Fruit fly (Drosophila melanogaster): ENCODE data around the gene CG31689.

Gene CG31689

DNA sequence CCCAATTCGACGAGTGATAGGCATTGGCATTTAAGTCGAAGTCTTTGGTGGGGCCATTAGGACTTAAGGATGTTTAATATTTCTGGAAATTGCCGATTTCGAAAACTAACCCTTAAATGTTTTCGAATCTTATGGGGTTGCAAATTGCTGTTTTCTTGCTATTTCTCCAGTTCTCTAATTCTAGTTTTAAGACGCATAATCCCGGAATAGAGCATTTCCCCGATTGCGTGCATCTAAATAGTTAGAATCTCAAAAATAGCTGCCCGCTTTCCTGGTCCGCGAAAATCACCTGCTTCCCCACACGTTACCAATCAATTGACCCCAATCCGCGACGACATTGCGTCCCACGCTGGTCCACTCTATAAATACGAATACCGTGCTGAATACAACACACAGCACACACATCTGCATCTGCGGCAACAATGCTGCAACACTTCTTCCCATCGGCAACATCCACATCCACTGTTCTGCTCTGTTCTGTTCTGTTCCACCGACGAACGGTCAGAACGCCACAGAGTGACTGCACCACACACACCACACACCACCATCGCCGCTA is 26.5 kb downstream of the CG31689 start, which contains the start of gene Bacc (continued):
- no peak for TF ChIP-seq pzg (GFP tag; optimal IDR thresholded peaks at IDR 0.05)
- TF ChIP-seq CG12236 (GFP tag; optimal IDR thresholded peaks at IDR 0.05), result peak; percentile 81
- no peak for TF ChIP-seq peb (GFP tag; IDR thresholded peaks at IDR 0.05)
- no peak for TF ChIP-seq Dll (GFP tag; IDR thresholded peaks at IDR 0.05; ENCODE audit: partially characterized antibody)
- no peak for TF ChIP-seq otp (GFP tag; IDR thresholded peaks at IDR 0.05)
- peak; percentile 83 for TF ChIP-seq NfI (GFP tag; optimal IDR thresholded peaks at IDR 0.05)
- peak; percentile 71 for TF ChIP-seq disco-r (GFP tag; optimal IDR thresholded peaks at IDR 0.05)
- TF ChIP-seq CG11247 (GFP tag; IDR thresholded peaks at IDR 0.05), result no peak
- TF ChIP-seq Doc2 (GFP tag; IDR thresholded peaks at IDR 0.05), result no peak
- no peak for TF ChIP-seq CG3065 (GFP tag; optimal IDR thresholded peaks at IDR 0.05)
- TF ChIP-seq CG3838 (GFP tag; optimal IDR thresholded peaks at IDR 0.05), result peak; percentile 64
- TF ChIP-seq Dad (GFP tag; optimal IDR thresholded peaks at IDR 0.05), result peak; percentile 75
- no peak for TF ChIP-seq pan (optimal IDR thresholded peaks at IDR 0.05)
- TF ChIP-seq pan (GFP tag; optimal IDR thresholded peaks at IDR 0.05 in 1 of 2, IDR thresholded peaks at IDR 0.05 in 1 of 2), result no peak
- TF ChIP-seq CG3847 (GFP tag; IDR thresholded peaks at IDR 0.05), result no peak
- peak; percentile 83 for TF ChIP-seq Fer3 (tag; optimal IDR thresholded peaks at IDR 0.05)
- TF ChIP-seq luna (GFP tag; optimal IDR thresholded peaks at IDR 0.05), result peak; percentile 70
- peak; percentile 12 for TF ChIP-seq CG9797 (GFP tag; optimal IDR thresholded peaks at IDR 0.05)
- TF ChIP-seq CG16813 (GFP tag; IDR thresholded peaks at IDR 0.05; ENCODE audit: partially characterized antibody), result no peak
- no peak for TF ChIP-seq ap (GFP tag; IDR thresholded peaks at IDR 0.05)
- TF ChIP-seq lov (optimal IDR thresholded peaks at IDR 0.05), result peak; percentile 67
- no peak for TF ChIP-seq lov (GFP tag; IDR thresholded peaks at IDR 0.05)
- TF ChIP-seq repo (GFP tag; optimal IDR thresholded peaks at IDR 0.05), result peak; percentile 86
- TF ChIP-seq maf-S (GFP tag; optimal IDR thresholded peaks at IDR 0.05), result peak; percentile 83
- peak; percentile 40 for TF ChIP-seq D19B (GFP tag; optimal IDR thresholded peaks at IDR 0.05)
- peak; percentile 88 for TF ChIP-seq CG2712 (tag; optimal IDR thresholded peaks at IDR 0.05)
- no peak for TF ChIP-seq CG7987 (GFP tag; optimal IDR thresholded peaks at IDR 0.05)
- no peak for TF ChIP-seq Aef1 (GFP tag; IDR thresholded peaks at IDR 0.05)
- peak; percentile 46 for TF ChIP-seq Atf3 (GFP tag; optimal IDR thresholded peaks at IDR 0.05)
- TF ChIP-seq zfh2 (GFP tag; optimal IDR thresholded peaks at IDR 0.05), result peak; percentile 90

DNA sequence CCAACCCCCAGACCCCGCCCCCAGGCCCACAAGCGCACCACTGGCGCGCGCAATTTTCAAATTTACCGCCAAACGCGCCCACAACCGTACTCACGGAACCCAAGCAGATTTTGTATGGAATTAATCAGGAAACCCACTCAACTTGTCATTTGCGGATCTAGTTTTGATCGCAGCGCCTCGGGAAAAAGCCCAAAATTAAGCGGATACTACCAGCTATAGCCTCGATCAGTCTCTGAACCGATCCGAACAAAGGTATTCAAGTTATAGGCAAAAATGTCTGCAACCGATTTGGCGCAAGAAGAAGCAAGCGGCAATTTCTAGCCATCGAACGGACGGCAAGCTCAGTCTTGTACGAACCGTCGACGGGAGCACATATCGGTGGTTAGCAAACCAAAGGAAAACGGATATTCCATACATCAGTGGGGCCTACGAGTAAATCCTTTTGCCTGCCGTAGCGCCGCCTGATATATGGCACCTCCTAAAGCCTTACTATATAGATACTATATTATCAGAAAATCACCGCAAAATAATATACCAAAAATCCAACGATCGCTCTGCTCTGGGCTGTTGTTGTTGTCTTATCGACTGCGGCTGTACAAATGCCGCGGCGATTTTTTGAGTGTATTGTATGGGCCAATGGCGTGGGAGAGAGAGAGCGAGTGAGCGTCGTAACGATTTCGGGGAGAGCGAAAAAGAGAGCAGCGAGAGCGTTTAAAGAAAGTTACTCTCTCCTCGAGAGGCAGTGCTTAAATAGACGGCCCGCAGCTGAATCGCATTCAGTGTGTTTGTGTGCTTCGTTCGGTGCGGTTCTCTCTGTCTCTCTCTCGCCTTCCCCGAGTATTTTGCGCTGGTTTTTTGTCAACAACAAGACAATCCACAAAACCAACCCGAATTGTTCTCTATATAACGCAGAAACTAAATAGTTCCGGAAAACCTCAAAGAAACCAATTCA is 27.3 kb downstream of the CG31689 start, which contains the start of gene Pgk:
Gene Pgk, minus strand, starts transcription at position 609 of the 952 bp plus-strand sequence.
- TF ChIP-seq tll (GFP tag; optimal IDR thresholded peaks at IDR 0.05), result no peak
- TF ChIP-seq fru (optimal IDR thresholded peaks at IDR 0.05), result no peak
- peak; percentile 32 for TF ChIP-seq CG2202 (tag; optimal IDR thresholded peaks at IDR 0.05)
- TF ChIP-seq seq (GFP tag; IDR thresholded peaks at IDR 0.05), result no peak
- TF ChIP-seq Dp (GFP tag; optimal IDR thresholded peaks at IDR 0.05), result peak; percentile 95
- no peak for TF ChIP-seq row (GFP tag; IDR thresholded peaks at IDR 0.05)
- TF ChIP-seq chif (GFP tag; optimal IDR thresholded peaks at IDR 0.05), result peak in 1 of 2 experiments; percentile 8
- no peak for TF ChIP-seq CG30403 (GFP tag; optimal IDR thresholded peaks at IDR 0.05)
- TF ChIP-seq Eip74EF (GFP tag; optimal IDR thresholded peaks at IDR 0.05), result peak; percentile 17 to 88
- TF ChIP-seq CG11247 (GFP tag; IDR thresholded peaks at IDR 0.05), result no peak
- peak; percentile 75 for TF ChIP-seq CG33557 (GFP tag; optimal IDR thresholded peaks at IDR 0.05)
- no peak for TF ChIP-seq hbn (GFP tag; IDR thresholded peaks at IDR 0.05; ENCODE audit: partially characterized antibody)
- TF ChIP-seq HLH4C (GFP tag; IDR thresholded peaks at IDR 0.05; ENCODE audit: partially characterized antibody), result no peak
- peak; percentile 30 for TF ChIP-seq CG9437 (GFP tag; optimal IDR thresholded peaks at IDR 0.05)
- TF ChIP-seq eyg (GFP tag; optimal IDR thresholded peaks at IDR 0.05), result peak; percentile 28
- peak; percentile 16 for TF ChIP-seq CG9817 (tag; optimal IDR thresholded peaks at IDR 0.05)
- no peak for TF ChIP-seq Oaz (GFP tag; IDR thresholded peaks at IDR 0.05)
- peak; percentile 49 for TF ChIP-seq Lpt (GFP tag; optimal IDR thresholded peaks at IDR 0.05)
- peak; percentile 16 for TF ChIP-seq CG8290 (GFP tag; optimal IDR thresholded peaks at IDR 0.05)
- TF ChIP-seq CG8290 (tag; optimal IDR thresholded peaks at IDR 0.05), result peak in 1 of 2 experiments; percentile 57
- TF ChIP-seq CrebB (tag; optimal IDR thresholded peaks at IDR 0.05), result no peak

Measured in whole organism, embryonic.